Fruit fly (Drosophila melanogaster) whole organism, embryonic: ENCODE results near the gene CG16965.

ENCODE experiments used
- CG10431 ChIP-seq: fragments of 200-800 bp; sonication (Bioruptor generic); optimal IDR thresholded peaks from 3 replicates; lab custom pipeline; 2018; ENCODE audit warnings: missing biosample characterization, mild to moderate bottlenecking, missing genetic modification characterization
- CG11504 ChIP-seq: fragments of 200-800 bp; sonication (Bioruptor generic); optimal IDR thresholded peaks from 3 replicates; lab custom pipeline; 2019; ENCODE audit warnings: missing biosample characterization, mild to moderate bottlenecking, missing genetic modification characterization, moderate library complexity
- CG12155 ChIP-seq: fragments of 200-800 bp; sonication (Bioruptor generic); optimal IDR thresholded peaks from 3 replicates; lab custom pipeline; 2016; ENCODE audit warnings: missing biosample characterization, missing genetic modification characterization
- CG13624 ChIP-seq: fragments of 200-800 bp; sonication (Bioruptor generic); optimal IDR thresholded peaks from 2 replicates; lab custom pipeline; 2016; ENCODE audit warnings: missing biosample characterization, missing genetic modification characterization
- CG14441 ChIP-seq: fragments of 200-800 bp; sonication (Bioruptor generic); IDR thresholded peaks from 2 replicates; pipeline ENCODE4 v1.3.6; 2022; ENCODE audit warnings: missing biosample characterization, missing genetic modification characterization
- CG14860 ChIP-seq: fragments of 200-800 bp; sonication (Bioruptor generic); IDR thresholded peaks from 3 replicates; pipeline ENCODE4 v1.3.6; 2022; ENCODE audit warnings: missing biosample characterization, missing genetic modification characterization; ENCODE audit not compliant: partially characterized antibody
- CG15696 ChIP-seq: fragments of 200-800 bp; sonication (Bioruptor generic); optimal IDR thresholded peaks from 2 replicates; lab custom pipeline; 2019; ENCODE audit warnings: missing biosample characterization, mild to moderate bottlenecking, missing genetic modification characterization, moderate library complexity
- CG16863 ChIP-seq: fragments of 200-800 bp; sonication (Bioruptor generic); optimal IDR thresholded peaks from 3 replicates; lab custom pipeline; 2016; ENCODE audit warnings: missing biosample characterization, missing genetic modification characterization
- CG2712 ChIP-seq: fragments of 200-800 bp; optimal IDR thresholded peaks from 3 replicates; lab custom pipeline; 2019; ENCODE audit warnings: missing biosample characterization, mild to moderate bottlenecking, missing genetic modification characterization, moderate library complexity
- CG34376 ChIP-seq: fragments of 200-800 bp; sonication (Bioruptor generic); optimal IDR thresholded peaks from 2 replicates; lab custom pipeline; 2018; ENCODE audit warnings: missing biosample characterization, mild to moderate bottlenecking, missing genetic modification characterization
- CG4820 ChIP-seq: fragments of 200-800 bp; sonication (Bioruptor generic); optimal IDR thresholded peaks from 3 replicates; lab custom pipeline; 2016; ENCODE audit warnings: missing biosample characterization, missing genetic modification characterization
- CG5180 ChIP-seq: fragments of 200-800 bp; sonication (Bioruptor generic); optimal IDR thresholded peaks from 3 replicates; lab custom pipeline; 2017; ENCODE audit warnings: missing biosample characterization, missing genetic modification characterization, mild to moderate bottlenecking, moderate library complexity, missing genetic modification reagents
- CG6791 ChIP-seq: fragments of 200-800 bp; sonication (Bioruptor generic); IDR thresholded peaks from 3 replicates; pipeline ENCODE4 v1.3.6; 2022; ENCODE audit warnings: missing biosample characterization, missing genetic modification characterization; ENCODE audit not compliant: partially characterized antibody
- CG6813 ChIP-seq: fragments of 200-800 bp; sonication (Bioruptor generic); optimal IDR thresholded peaks from 2 replicates; lab custom pipeline; 2017; ENCODE audit warnings: missing biosample characterization, missing genetic modification characterization, mild to moderate bottlenecking, moderate library complexity, missing genetic modification reagents
- CG8478 ChIP-seq: fragments of >200 bp; optimal IDR thresholded peaks from 2 replicates; lab custom pipeline; 2018
- CG9727 ChIP-seq: fragments of 200-800 bp; sonication (Bioruptor generic); optimal IDR thresholded peaks from 3 replicates; lab custom pipeline; 2017; ENCODE audit warnings: missing biosample characterization, mild to moderate bottlenecking, missing genetic modification characterization
- CTCF ChIP-seq: fragments of 200-800 bp; sonication (Bioruptor generic); optimal IDR thresholded peaks from 2 replicates; lab custom pipeline; 2017; ENCODE audit warnings: missing biosample characterization, mild to moderate bottlenecking, missing genetic modification characterization, moderate library complexity
- Dfd ChIP-seq, 2 experiments: fragments of >200 bp; optimal IDR thresholded peaks; 2 replicates each; lab custom pipeline; 2017; ENCODE audit warnings: missing biosample characterization in 2 of 2, missing genetic modification characterization in 2 of 2
- Drgx ChIP-seq: fragments of 200-800 bp; sonication (Bioruptor generic); IDR thresholded peaks from 2 replicates; pipeline ENCODE4 v1.3.6; 2022; ENCODE audit warnings: missing biosample characterization, missing genetic modification characterization
- E2f1 ChIP-seq: fragments of 200-800 bp; sonication (Bioruptor generic); IDR thresholded peaks from 2 replicates; pipeline ENCODE4 v1.3.6; 2022; ENCODE audit warnings: missing biosample characterization, missing genetic modification characterization
- Ets65A ChIP-seq: fragments of 200-800 bp; sonication (Bioruptor generic); peaks from one replicate; lab custom pipeline; 2016; ENCODE audit warnings: missing biosample characterization, missing genetic modification characterization
- GATAe ChIP-seq: fragments of 200-800 bp; sonication (Bioruptor generic); conservative IDR thresholded peaks from 2 replicates; pipeline ENCODE4 v1.3.6; 2022; ENCODE audit warnings: missing biosample characterization, missing genetic modification characterization
- HLH4C ChIP-seq: fragments of 200-800 bp; sonication (Bioruptor generic); IDR thresholded peaks from 3 replicates; pipeline ENCODE4 v1.3.6; 2022; ENCODE audit warnings: missing biosample characterization, missing genetic modification characterization; ENCODE audit not compliant: partially characterized antibody
- Neu2 ChIP-seq: fragments of 200-800 bp; sonication (Bioruptor generic); optimal IDR thresholded peaks from 3 replicates; lab custom pipeline; 2016; ENCODE audit warnings: missing biosample characterization, missing genetic modification characterization, borderline replicate concordance
- Poxn ChIP-seq: fragments of 200-800 bp; sonication (Bioruptor generic); IDR thresholded peaks from 2 replicates; pipeline ENCODE4 v1.3.6; 2022; ENCODE audit warnings: missing biosample characterization, missing genetic modification characterization
- Six4 ChIP-seq: fragments of 200-800 bp; sonication (Bioruptor generic); optimal IDR thresholded peaks from 2 replicates; lab custom pipeline; 2016; ENCODE audit warnings: missing biosample characterization, missing genetic modification characterization
- Sox102F ChIP-seq: fragments of 200-800 bp; sonication (Bioruptor generic); optimal IDR thresholded peaks from 2 replicates; lab custom pipeline; 2018; ENCODE audit warnings: missing biosample characterization, mild to moderate bottlenecking, missing genetic modification characterization, moderate library complexity
- ac ChIP-seq: fragments of 200-800 bp; sonication (Bioruptor generic); optimal IDR thresholded peaks from 3 replicates; lab custom pipeline; 2017; ENCODE audit warnings: missing biosample characterization, mild to moderate bottlenecking, missing genetic modification characterization
- ase ChIP-seq: fragments of 200-800 bp; sonication (Bioruptor generic); IDR thresholded peaks from 3 replicates; pipeline ENCODE4 v1.3.6; 2022; ENCODE audit warnings: missing biosample characterization, missing genetic modification characterization
- ash1 ChIP-seq: fragments of 200-800 bp; sonication (Bioruptor generic); optimal IDR thresholded peaks from 2 replicates; lab custom pipeline; 2018; ENCODE audit warnings: missing biosample characterization, mild to moderate bottlenecking, missing genetic modification characterization
- az2 ChIP-seq: fragments of 200-800 bp; sonication (Bioruptor generic); optimal IDR thresholded peaks from 3 replicates; lab custom pipeline; 2016; ENCODE audit warnings: missing biosample characterization, missing genetic modification characterization
- chn ChIP-seq: fragments of 200-800 bp; sonication (Bioruptor generic); optimal IDR thresholded peaks from 2 replicates; lab custom pipeline; 2016; ENCODE audit warnings: missing biosample characterization, missing genetic modification characterization
- dati ChIP-seq: fragments of 200-800 bp; sonication (Bioruptor generic); IDR thresholded peaks from 2 replicates; pipeline ENCODE4 v1.3.6; 2022; ENCODE audit warnings: missing biosample characterization, missing genetic modification characterization
- en ChIP-seq: fragments of 200-800 bp; sonication (Bioruptor generic); optimal IDR thresholded peaks from 2 replicates; lab custom pipeline; 2016; ENCODE audit warnings: missing biosample characterization, missing genetic modification characterization
- exex ChIP-seq: fragments of 200-800 bp; sonication (Bioruptor generic); optimal IDR thresholded peaks from 4 replicates; lab custom pipeline; 2018; ENCODE audit warnings: missing biosample characterization, mild to moderate bottlenecking, missing genetic modification characterization, moderate library complexity
- gem ChIP-seq: fragments of 200-800 bp; sonication (Bioruptor generic); optimal IDR thresholded peaks from 2 replicates; lab custom pipeline; 2019; ENCODE audit warnings: missing biosample characterization, mild to moderate bottlenecking, missing genetic modification characterization, moderate library complexity
- grn ChIP-seq: fragments of 200-800 bp; sonication (Bioruptor generic); optimal IDR thresholded peaks from 3 replicates; lab custom pipeline; 2017; ENCODE audit warnings: missing biosample characterization, missing genetic modification characterization
- hb ChIP-seq: fragments of 200-800 bp; sonication (Bioruptor generic); IDR thresholded peaks from 3 replicates; pipeline ENCODE4 v1.3.6; 2022; ENCODE audit warnings: missing biosample characterization, missing genetic modification characterization; ENCODE audit not compliant: partially characterized antibody
- mirr ChIP-seq: fragments of 200-800 bp; sonication (Bioruptor generic); optimal IDR thresholded peaks from 3 replicates; lab custom pipeline; 2018; ENCODE audit warnings: missing biosample characterization, mild to moderate bottlenecking, missing genetic modification characterization
- pb ChIP-seq: fragments of 200-800 bp; sonication (Bioruptor generic); optimal IDR thresholded peaks from 3 replicates; lab custom pipeline; 2016; ENCODE audit warnings: missing biosample characterization, missing genetic modification characterization
- ssp ChIP-seq: fragments of 200-800 bp; sonication (Bioruptor generic); IDR thresholded peaks from 2 replicates; pipeline ENCODE4 v1.3.6; 2022; ENCODE audit warnings: missing biosample characterization, missing genetic modification characterization
- sug ChIP-seq: fragments of 200-800 bp; optimal IDR thresholded peaks from 2 replicates; lab custom pipeline; 2019; ENCODE audit warnings: missing biosample characterization, mild to moderate bottlenecking, missing genetic modification characterization, moderate library complexity
- ttk ChIP-seq: fragments of 200-800 bp; sonication (Bioruptor generic); IDR thresholded peaks from 2 replicates; pipeline ENCODE4 v2.1.2; 2022; ENCODE audit warnings: missing biosample characterization, missing genetic modification characterization
- tx ChIP-seq: fragments of 200-800 bp; sonication (Bioruptor generic); optimal IDR thresholded peaks from 2 replicates; lab custom pipeline; 2016; ENCODE audit warnings: missing biosample characterization, missing genetic modification characterization
- usp ChIP-seq: fragments of >200 bp; optimal IDR thresholded peaks from 2 replicates; lab custom pipeline; 2017; ENCODE audit warnings: missing biosample characterization, missing genetic modification characterization
- vnd ChIP-seq: fragments of 200-800 bp; sonication (Bioruptor generic); IDR thresholded peaks from 3 replicates; pipeline ENCODE4 v1.3.6; 2022; ENCODE audit warnings: missing biosample characterization, missing genetic modification characterization; ENCODE audit not compliant: partially characterized antibody

The CG16965 gene

dm6 chr2L:11940620-11941019 lies 40.8 kb upstream of the CG16965 start (continued):
- TF ChIP-seq Sox102F = peak; percentile 26
- TF ChIP-seq gem (tag; lab: Kevin White, UChicago) = peak; percentile 52

dm6 chr2L:11942265-11942664 lies 39.1 kb upstream of the CG16965 start:
- peak; percentile 1 for TF ChIP-seq CTCF (GFP tag; lab: Kevin White, UChicago)
- TF ChIP-seq CG2712 = no peak
- peak; percentile 50; the same call in 1 of the 2 replicates for TF ChIP-seq Drgx (GFP tag; lab: Robert Waterston, UW)
- TF ChIP-seq ash1 = no peak
- no peak for TF ChIP-seq az2 (GFP tag; lab: Kevin White, UChicago)
- TF ChIP-seq chn = no peak
- no peak for TF ChIP-seq ssp
- TF ChIP-seq CG14441 (GFP tag; lab: Robert Waterston, UW) = no peak
- TF ChIP-seq CG8478 (lab: Kevin White, UChicago) = no peak
- TF ChIP-seq dati = no peak
- 0 out of 2 replicates have a peak, but pooled peaks have one; percentile 10 for TF ChIP-seq E2f1
- peak; percentile 97 for TF ChIP-seq CG5180 (GFP tag; lab: Kevin White, UChicago)
- TF ChIP-seq gem (tag; lab: Kevin White, UChicago) = peak; percentile 28
- TF ChIP-seq CG11504 = peak; percentile 3

- TF ChIP-seq hb = no peak
- peak; percentile 55 for TF ChIP-seq CG34376
- peak; percentile 68 for TF ChIP-seq exex (tag; lab: Kevin White, UChicago)
- peak; percentile 7 for TF ChIP-seq grn
- no peak for TF ChIP-seq CG15696 (tag; lab: Kevin White, UChicago)
- TF ChIP-seq CG6791 (GFP tag; lab: Robert Waterston, UW) = no peak
- peak; percentile 76 for TF ChIP-seq sug (tag; lab: Kevin White, UChicago)
- peak; percentile 0 for TF ChIP-seq mirr (GFP tag; lab: Kevin White, UChicago)
- peak; percentile 17; the same call in 1 of the 2 replicates for TF ChIP-seq GATAe
These were observed 38.6 kb upstream of the CG16965 start for dm6 chr2L:11942826-11943225.

dm6 chr2L:11943829-11944228 lies 37.6 kb upstream of the CG16965 start, which contains the start of gene Crys:
Gene Crys, plus strand, starts transcription at chr2L:11944129.
- TF ChIP-seq CG13624 (GFP tag; lab: Kevin White, UChicago) (no peak), CG14860 (GFP tag; lab: Robert Waterston, UW) (no peak), ac (no peak), Ets65A (GFP tag; lab: Kevin White, UChicago) (peak; percentile 68), CG6813 (GFP tag; lab: Kevin White, UChicago) (no peak), Six4 (GFP tag; lab: Kevin White, UChicago) (no peak), tx (GFP tag; lab: Kevin White, UChicago) (no peak), CG9727 (no peak), CG12155 (GFP tag; lab: Kevin White, UChicago) (no peak), ase (GFP tag; lab: Robert Waterston, UW) (0 out of 3 replicates have a peak, but pooled peaks have one; percentile 4)

dm6 chr2L:11947641-11948040 lies 33.8 kb upstream of the CG16965 start, which contains the start of gene CG16964:
Gene CG16964, plus strand, starts transcription at chr2L:11947941.
- no peak for TF ChIP-seq Neu2 (GFP tag; lab: Kevin White, UChicago)
- no peak for TF ChIP-seq usp (GFP tag; lab: Kevin White, UChicago)
- no peak for TF ChIP-seq pb (GFP tag; lab: Kevin White, UChicago)
- TF ChIP-seq en (GFP tag; lab: Kevin White, UChicago) = no peak
- no peak for TF ChIP-seq Poxn
- TF ChIP-seq CG16863 (GFP tag; lab: Kevin White, UChicago) = no peak
- TF ChIP-seq Dfd (GFP tag; optimal IDR thresholded peaks at IDR 0.05; lab: Kevin White, UChicago) = no peak
- TF ChIP-seq HLH4C (GFP tag; lab: Robert Waterston, UW) = no peak
- no peak for TF ChIP-seq grn
- TF ChIP-seq CG10431 (GFP tag; lab: Kevin White, UChicago) = no peak
- no peak for TF ChIP-seq ttk (GFP tag; lab: Robert Waterston, UW)
- TF ChIP-seq GATAe = no peak
- TF ChIP-seq vnd = no peak
- no peak for TF ChIP-seq CG4820 (GFP tag; lab: Kevin White, UChicago)
